Worm (Caenorhabditis elegans): Measurements from ENCODE around the gene rpl-7A.
A peak's percentile ranks its signal among the peaks of the same experiment; 100 is the strongest.

Gene rpl-7A

DNA sequence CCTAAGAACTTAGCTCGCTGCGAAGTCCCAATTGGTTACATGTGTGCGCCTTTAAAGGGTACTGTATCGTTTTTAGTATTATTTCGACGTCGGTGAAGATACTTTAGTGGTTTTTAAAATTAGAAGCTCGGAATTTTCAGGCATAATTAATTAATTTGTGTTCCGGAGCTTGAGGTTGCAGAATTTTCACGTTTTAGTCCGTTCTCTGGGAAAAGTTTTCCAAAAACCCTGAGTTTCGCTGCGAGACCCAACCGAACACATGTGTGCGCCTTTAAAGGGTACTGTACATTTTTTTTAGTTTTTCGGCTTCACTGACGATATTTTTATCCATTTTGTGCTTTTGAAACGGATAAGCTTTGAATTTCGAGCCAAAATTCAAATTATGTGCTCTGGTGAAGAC lies 3.1 kb upstream of the rpl-7A start (continued):
- TF ChIP-seq isw-1 (GFP tag; IDR thresholded peaks at IDR 0.05), result no peak

DNA sequence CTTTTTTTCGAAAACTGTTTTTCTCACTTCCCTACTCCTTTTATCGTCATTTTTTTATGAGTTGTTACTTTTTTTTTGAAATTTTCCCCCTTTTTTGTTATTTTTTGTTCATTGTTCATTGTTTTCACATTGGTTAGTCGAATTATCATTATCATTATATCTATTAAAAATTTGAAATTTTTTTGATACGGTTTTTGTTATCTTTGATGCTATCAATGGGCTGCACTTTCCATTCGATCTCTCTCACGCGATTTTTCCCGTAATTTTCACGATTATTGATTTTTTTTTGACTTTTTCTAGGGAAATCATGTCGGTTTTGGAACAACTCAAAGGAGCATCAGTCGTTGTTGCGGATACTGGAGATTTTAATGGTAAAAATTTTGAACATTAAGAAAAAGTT lies 4.0 kb downstream of the rpl-7A start, which contains the start of gene tald-1:
tald-1 (plus strand) TSS at position 301 of the 400 bp plus-strand sequence.
- TF ChIP-seq elt-2 (tag; optimal IDR thresholded peaks at IDR 0.05), result peak; percentile 40
- no peak for TF ChIP-seq egl-27 (tag; optimal IDR thresholded peaks at IDR 0.05)

DNA sequence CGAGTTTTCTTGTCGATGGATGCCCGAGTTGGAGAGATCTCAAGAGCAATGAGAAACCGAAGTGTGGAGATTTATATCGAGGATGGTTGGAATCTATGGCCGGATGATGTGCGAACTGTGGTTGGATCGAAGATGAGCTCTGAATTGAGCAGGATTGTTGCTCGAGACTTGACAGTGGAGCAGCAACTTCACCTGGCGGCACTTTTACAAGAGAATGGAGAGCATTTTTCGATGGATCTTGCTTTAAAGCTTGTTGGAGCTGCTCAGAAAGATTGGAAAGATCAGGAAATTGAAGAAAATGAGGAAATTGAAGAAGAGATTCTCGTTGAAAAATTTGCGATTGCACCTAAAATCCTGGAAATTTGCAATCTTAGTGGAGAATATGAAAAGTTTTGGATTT lies 21.3 kb downstream of the rpl-7A start:
- TF ChIP-seq grh-1 (GFP tag; IDR thresholded peaks at IDR 0.05), result no peak
- TF ChIP-seq aly-2 (tag; optimal IDR thresholded peaks at IDR 0.05), result no peak
- TF ChIP-seq ceh-82 (tag; optimal IDR thresholded peaks at IDR 0.05), result no peak
- no peak for TF ChIP-seq mep-1 (tag; optimal IDR thresholded peaks at IDR 0.05)
- no peak for TF ChIP-seq lin-15B (tag; optimal IDR thresholded peaks at IDR 0.05)
- TF ChIP-seq isw-1 (GFP tag; IDR thresholded peaks at IDR 0.05), result no peak
- TF ChIP-seq tlp-1 (tag; optimal IDR thresholded peaks at IDR 0.05), result no peak
- no peak for TF ChIP-seq nhr-237 (tag; optimal IDR thresholded peaks at IDR 0.05)
- TF ChIP-seq dpl-1 (GFP tag; optimal IDR thresholded peaks at IDR 0.05), result no peak
- TF ChIP-seq C34B4.2 (tag; optimal IDR thresholded peaks at IDR 0.05), result no peak
- no peak for TF ChIP-seq sup-37 (GFP tag; optimal IDR thresholded peaks at IDR 0.05)

DNA sequence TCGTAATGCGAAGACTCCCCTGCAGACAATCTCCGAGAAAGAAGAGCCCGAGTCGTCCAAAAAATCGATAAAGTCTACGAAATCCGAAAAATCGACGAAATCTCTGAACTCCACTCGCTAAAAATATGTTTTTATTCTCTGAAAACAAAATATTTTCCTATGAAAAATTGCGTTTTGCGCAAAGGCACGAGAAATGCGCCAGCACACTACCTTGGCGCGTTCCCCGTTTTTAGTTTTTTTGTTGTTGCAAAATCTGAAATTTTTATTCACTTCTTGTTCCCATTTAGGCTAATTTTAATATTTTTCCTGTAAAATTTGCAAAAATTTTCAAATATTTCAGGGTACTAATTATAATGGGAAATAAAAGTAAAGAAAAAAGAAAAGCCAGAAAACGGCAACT lies 29.9 kb downstream of the rpl-7A start, which contains the start of gene F55F10.1:
F55F10.1 (plus strand) TSS at position 341 of the 400 bp plus-strand sequence.
- TF ChIP-seq ceh-63 (GFP tag; optimal IDR thresholded peaks at IDR 0.05), result no peak
- TF ChIP-seq snpc-4 (tag; optimal IDR thresholded peaks at IDR 0.05), result peak; percentile 56
- TF ChIP-seq nhr-20 (tag; optimal IDR thresholded peaks at IDR 0.05), result peak; percentile 66
- TF ChIP-seq tlp-1 (tag; optimal IDR thresholded peaks at IDR 0.05), result no peak
- TF ChIP-seq snu-23 (GFP tag; optimal IDR thresholded peaks at IDR 0.05), result peak; percentile 84
- peak in 2 of 6 experiments; percentile 8 to 57 for TF ChIP-seq elt-3 (tag; optimal IDR thresholded peaks at IDR 0.05)
- TF ChIP-seq fkh-10 (GFP tag; optimal IDR thresholded peaks at IDR 0.05), result no peak
- TF ChIP-seq tbx-2 (tag; optimal IDR thresholded peaks at IDR 0.05), result peak; percentile 77
- TF ChIP-seq lin-35 (GFP tag; optimal IDR thresholded peaks at IDR 0.05), result peak; percentile 81 to 85
- TF ChIP-seq C34B4.2 (tag; optimal IDR thresholded peaks at IDR 0.05), result no peak
- no peak for TF ChIP-seq ces-1 (GFP tag; optimal IDR thresholded peaks at IDR 0.05)
- peak; percentile 15 for TF ChIP-seq lin-13 (GFP tag; optimal IDR thresholded peaks at IDR 0.05)
- no peak for TF ChIP-seq nhr-77 (tag; optimal IDR thresholded peaks at IDR 0.05)
- no peak for TF ChIP-seq hpl-2 (GFP tag; optimal IDR thresholded peaks at IDR 0.05)
- no peak for TF ChIP-seq unc-98 (GFP tag; IDR thresholded peaks at IDR 0.05)
- TF ChIP-seq pag-3 (tag; optimal IDR thresholded peaks at IDR 0.05; ENCODE audit: borderline replicate concordance, insufficient read depth), result no peak
- TF ChIP-seq ztf-4 (tag; optimal IDR thresholded peaks at IDR 0.05), result no peak
- no peak for TF ChIP-seq alr-1 (tag; optimal IDR thresholded peaks at IDR 0.05; ENCODE audit: borderline replicate concordance)
- peak; percentile 80 for TF ChIP-seq unc-130 (tag; optimal IDR thresholded peaks at IDR 0.05)
- no peak for TF ChIP-seq nhr-28 (tag; optimal IDR thresholded peaks at IDR 0.05)
- no peak for TF ChIP-seq vab-15 (tag; optimal IDR thresholded peaks at IDR 0.05)
- peak; percentile 79 for TF ChIP-seq xbp-1 (tag; optimal IDR thresholded peaks at IDR 0.05)
- no peak for TF ChIP-seq pax-3 (tag; optimal IDR thresholded peaks at IDR 0.05)
- peak; percentile 80 for TF ChIP-seq swsn-7 (tag; optimal IDR thresholded peaks at IDR 0.05)
- TF ChIP-seq unc-30 (tag; optimal IDR thresholded peaks at IDR 0.05), result no peak
- peak; percentile 27 for TF ChIP-seq zag-1 (tag; optimal IDR thresholded peaks at IDR 0.05)
- TF ChIP-seq hlh-17 (GFP tag; optimal IDR thresholded peaks at IDR 0.05; ENCODE audit: borderline replicate concordance), result no peak
- TF ChIP-seq jun-1 (tag; optimal IDR thresholded peaks at IDR 0.05), result peak; percentile 77
- TF ChIP-seq mef-2 (tag; optimal IDR thresholded peaks at IDR 0.05), result no peak
- TF ChIP-seq nhr-90 (tag; optimal IDR thresholded peaks at IDR 0.05; ENCODE audit: poor library complexity), result peak; percentile 61
- no peak for TF ChIP-seq nhr-76 (tag; optimal IDR thresholded peaks at IDR 0.05)
- TF ChIP-seq egl-13 (tag; optimal IDR thresholded peaks at IDR 0.05), result peak; percentile 17
- no peak for TF ChIP-seq ceh-88 (GFP tag; IDR thresholded peaks at IDR 0.05)
- no peak for TF ChIP-seq dsc-1 (tag; optimal IDR thresholded peaks at IDR 0.05)
- peak; percentile 60 for TF ChIP-seq skn-1 (tag; optimal IDR thresholded peaks at IDR 0.05)
- no peak for TF ChIP-seq nhr-12 (tag; optimal IDR thresholded peaks at IDR 0.05)
- no peak for TF ChIP-seq ets-5 (GFP tag; IDR thresholded peaks at IDR 0.05)

All from whole organism, L1 larva.